In genomic region chrIII:11534624-11535079, ce11 we compare ENCODE assay signal across 2 worm cellular contexts.
A peak's percentile ranks its signal among the peaks of the same experiment; 100 is the strongest.
TF ChIP-seq lines count a peak whose summit lies in the region.

Gene nrps-1 (plus strand): TSS chrIII:11534674.

TF ChIP-seq in whole organism, L4 larva, 104 proteins besides CTCF, POLR2A, EP300 and RAD21:
- TF ChIP-seq php-3 (GFP tag; IDR thresholded peaks at IDR 0.05; lab: Robert Waterston, UW), result 0 out of 2 replicates have a peak, but pooled peaks have one; percentile 12
- no peak for TF ChIP-seq F44E2.7 (GFP tag; IDR thresholded peaks at IDR 0.05; lab: Robert Waterston, UW)
- TF ChIP-seq unc-39 (tag; optimal IDR thresholded peaks at IDR 0.05; lab: Kevin White, UChicago), result no peak

TF ChIP-seq in whole organism, young adult, 124 proteins besides CTCF, POLR2A, EP300 and RAD21:
- TF ChIP-seq pha-4 (tag; optimal IDR thresholded peaks at IDR 0.05; lab: Kevin White, UChicago), result no peak
- peak; percentile 29; the same call in 1 of the 2 replicates for TF ChIP-seq dox-1 (GFP tag; IDR thresholded peaks at IDR 0.05; lab: Robert Waterston, UW)
- TF ChIP-seq hlh-26 (GFP tag; conservative IDR thresholded peaks at IDR 0.05; lab: Robert Waterston, UW), result no peak
- TF ChIP-seq madf-6 (GFP tag; IDR thresholded peaks at IDR 0.05; lab: Robert Waterston, UW), result peak; percentile 41; the same call in 1 of the 2 replicates
- no peak for TF ChIP-seq madf-3 (GFP tag; IDR thresholded peaks at IDR 0.05; lab: Robert Waterston, UW)
- no peak for TF ChIP-seq C17E4.6 (GFP tag; IDR thresholded peaks at IDR 0.05; lab: Robert Waterston, UW)
- peak; percentile 53 for TF ChIP-seq xnd-1 (tag; optimal IDR thresholded peaks at IDR 0.05; lab: Kevin White, UChicago)
- TF ChIP-seq ztf-18 (tag; optimal IDR thresholded peaks at IDR 0.05; lab: Kevin White, UChicago), result no peak
- no peak for TF ChIP-seq ceh-27 (GFP tag; optimal IDR thresholded peaks at IDR 0.05; lab: Kevin White, UChicago)
- TF ChIP-seq athp-1 (tag; optimal IDR thresholded peaks at IDR 0.05; lab: Kevin White, UChicago), result no peak
- peak; percentile 74 for TF ChIP-seq lsl-1 (GFP tag; optimal IDR thresholded peaks at IDR 0.05; lab: Kevin White, UChicago)
- TF ChIP-seq ceh-91 (GFP tag; IDR thresholded peaks at IDR 0.05; lab: Robert Waterston, UW), result 0 out of 2 replicates have a peak, but pooled peaks have one; percentile 15
- 0 out of 2 replicates have a peak, but pooled peaks have one; percentile 16 for TF ChIP-seq madf-8 (GFP tag; conservative IDR thresholded peaks at IDR 0.05; lab: Robert Waterston, UW)
- peak; percentile 74 for TF ChIP-seq F33H1.4 (GFP tag; IDR thresholded peaks at IDR 0.05; lab: Robert Waterston, UW)
- TF ChIP-seq nhr-179 (tag; optimal IDR thresholded peaks at IDR 0.05; lab: Kevin White, UChicago), result no peak
- TF ChIP-seq nfya-2 (GFP tag; IDR thresholded peaks at IDR 0.05; lab: Robert Waterston, UW), result no peak
- TF ChIP-seq akir-1 (GFP tag; optimal IDR thresholded peaks at IDR 0.05; lab: Kevin White, UChicago), result no peak
- no peak for TF ChIP-seq lsy-27 (tag; optimal IDR thresholded peaks at IDR 0.05; lab: Kevin White, UChicago; ENCODE audit: borderline replicate concordance, insufficient read depth)
